Comparison of ENCODE assay signal across 2 worm cellular contexts in the genomic region with DNA sequence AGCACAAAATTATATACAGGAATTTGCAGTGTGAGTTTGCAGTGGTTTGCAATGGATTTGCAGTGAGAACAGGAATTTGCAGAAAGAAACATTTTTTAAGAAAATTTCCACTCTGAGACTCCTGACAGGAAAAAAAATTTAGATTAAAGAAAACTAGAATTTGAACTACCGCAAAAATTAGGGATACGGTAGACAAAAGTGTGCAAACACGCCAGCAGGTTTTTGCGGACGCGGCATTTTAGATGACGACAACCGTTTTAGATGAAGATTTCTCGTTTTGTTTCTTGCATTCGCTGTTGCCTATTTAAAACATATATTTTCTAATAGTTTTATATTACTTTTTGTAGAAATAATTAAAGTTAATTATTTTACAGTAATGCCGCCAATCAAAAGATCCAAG.
TF ChIP-seq lines count a peak whose summit lies in the region.

Gene wdr-46, plus strand, starts transcription at position 375 of the 400 bp plus-strand sequence.

TF ChIP-seq in whole organism, L2 larva, 48 proteins besides CTCF, POLR2A, EP300 and RAD21 (continued from another document):
- TF ChIP-seq Y55F3AM.14 (GFP tag; optimal IDR thresholded peaks at IDR 0.05; lab: Kevin White, UChicago): no peak
- no peak for TF ChIP-seq unc-62 (GFP tag; optimal IDR thresholded peaks at IDR 0.05; lab: Kevin White, UChicago)
- TF ChIP-seq elt-1 (tag; optimal IDR thresholded peaks at IDR 0.05; lab: Kevin White, UChicago): no peak
- TF ChIP-seq aly-2 (tag; optimal IDR thresholded peaks at IDR 0.05; lab: Kevin White, UChicago): no peak
- TF ChIP-seq skn-1 (tag; optimal IDR thresholded peaks at IDR 0.05; lab: Kevin White, UChicago): no peak
- peak; percentile 78 for TF ChIP-seq ZK546.5 (tag; optimal IDR thresholded peaks at IDR 0.05; lab: Kevin White, UChicago)
- TF ChIP-seq C34F6.9 (tag; optimal IDR thresholded peaks at IDR 0.05; lab: Kevin White, UChicago): peak; percentile 87
- TF ChIP-seq nhr-77 (tag; optimal IDR thresholded peaks at IDR 0.05; lab: Kevin White, UChicago): peak; percentile 56
- TF ChIP-seq ceh-82 (tag; optimal IDR thresholded peaks at IDR 0.05; lab: Kevin White, UChicago): peak; percentile 74
- TF ChIP-seq R02D3.7 (tag; optimal IDR thresholded peaks at IDR 0.05; lab: Kevin White, UChicago): peak; percentile 52
- peak; percentile 1 for TF ChIP-seq dmd-4 (tag; optimal IDR thresholded peaks at IDR 0.05; lab: Kevin White, UChicago)
- TF ChIP-seq blmp-1 (tag; optimal IDR thresholded peaks at IDR 0.05; lab: Kevin White, UChicago; ENCODE audit: insufficient read depth): no peak
- TF ChIP-seq ama-1 (optimal IDR thresholded peaks at IDR 0.05; lab: Kevin White, UChicago): no peak
- no peak for TF ChIP-seq nhr-237 (tag; optimal IDR thresholded peaks at IDR 0.05; lab: Kevin White, UChicago)
- peak; percentile 96 for TF ChIP-seq nhr-129 (tag; optimal IDR thresholded peaks at IDR 0.05; lab: Kevin White, UChicago)
- peak; percentile 68 for TF ChIP-seq nhr-6 (tag; optimal IDR thresholded peaks at IDR 0.05; lab: Kevin White, UChicago)
- no peak for TF ChIP-seq nhr-12 (tag; optimal IDR thresholded peaks at IDR 0.05; lab: Kevin White, UChicago)
- TF ChIP-seq ztf-1 (GFP tag; conservative IDR thresholded peaks at IDR 0.05; lab: Robert Waterston, UW): no peak
- TF ChIP-seq unc-55 (GFP tag; optimal IDR thresholded peaks at IDR 0.05; lab: Kevin White, UChicago): peak; percentile 97
- TF ChIP-seq ceh-16 (tag; optimal IDR thresholded peaks at IDR 0.05; lab: Kevin White, UChicago): no peak
- no peak for TF ChIP-seq ztf-11 (tag; optimal IDR thresholded peaks at IDR 0.05; lab: Kevin White, UChicago)
- peak; percentile 89 for TF ChIP-seq crh-2 (tag; optimal IDR thresholded peaks at IDR 0.05; lab: Kevin White, UChicago)
- peak; percentile 70 for TF ChIP-seq snpc-4 (tag; optimal IDR thresholded peaks at IDR 0.05; lab: Kevin White, UChicago)
- TF ChIP-seq gmeb-1 (tag; optimal IDR thresholded peaks at IDR 0.05; lab: Kevin White, UChicago): peak; percentile 99
- TF ChIP-seq nhr-10 (tag; optimal IDR thresholded peaks at IDR 0.05; lab: Kevin White, UChicago): peak; percentile 79
- no peak for TF ChIP-seq elt-3 (tag; optimal IDR thresholded peaks at IDR 0.05; lab: Kevin White, UChicago)
- TF ChIP-seq sma-3 (GFP tag; optimal IDR thresholded peaks at IDR 0.05; lab: Kevin White, UChicago): peak; percentile 83

TF ChIP-seq in whole organism, L4 larva, 104 proteins besides CTCF, POLR2A, EP300 and RAD21 (continued from another document):
- TF ChIP-seq hlh-11 (tag; optimal IDR thresholded peaks at IDR 0.05; lab: Kevin White, UChicago) (peak; percentile 62), skn-1 (tag; optimal IDR thresholded peaks at IDR 0.05; lab: Kevin White, UChicago) (no peak), mdt-29 (GFP tag; IDR thresholded peaks at IDR 0.05; lab: Robert Waterston, UW) (no peak), Y5F2A.4 (GFP tag; optimal IDR thresholded peaks at IDR 0.05; lab: Kevin White, UChicago) (peak; percentile 6), mxl-3 (GFP tag; optimal IDR thresholded peaks at IDR 0.05; lab: Kevin White, UChicago) (no peak), nhr-28 (tag; optimal IDR thresholded peaks at IDR 0.05; lab: Kevin White, UChicago) (peak; percentile 50), nhr-42 (GFP tag; IDR thresholded peaks at IDR 0.05; lab: Robert Waterston, UW) (no peak), lin-39 (tag; optimal IDR thresholded peaks at IDR 0.05; lab: Kevin White, UChicago) (no peak), zag-1 (tag; optimal IDR thresholded peaks at IDR 0.05; lab: Kevin White, UChicago) (no peak), ceh-44 (GFP tag; IDR thresholded peaks at IDR 0.05; lab: Robert Waterston, UW) (no peak), lin-13 (GFP tag; optimal IDR thresholded peaks at IDR 0.05; lab: Kevin White, UChicago) (peak; percentile 67), unc-62 (GFP tag; optimal IDR thresholded peaks at IDR 0.05 in 1 of 2; lab: Kevin White, UChicago) (peak in 1 of 2 experiments; percentile 89), unc-62 (tag; optimal IDR thresholded peaks at IDR 0.05; lab: Kevin White, UChicago) (no peak), ztf-7 (tag; optimal IDR thresholded peaks at IDR 0.05; lab: Kevin White, UChicago) (no peak), egl-27 (tag; optimal IDR thresholded peaks at IDR 0.05; lab: Kevin White, UChicago) (no peak), tag-97 (GFP tag; IDR thresholded peaks at IDR 0.05; lab: Robert Waterston, UW) (no peak), Y48G9A.11 (GFP tag; IDR thresholded peaks at IDR 0.05; lab: Robert Waterston, UW) (0 out of 2 replicates have a peak, but pooled peaks have one; percentile 21), ama-1 (optimal IDR thresholded peaks at IDR 0.05; lab: Kevin White, UChicago) (peak; percentile 39), lsy-2 (tag; optimal IDR thresholded peaks at IDR 0.05; lab: Kevin White, UChicago) (peak; percentile 98 to 100), dmd-9 (GFP tag; IDR thresholded peaks at IDR 0.05; lab: Robert Waterston, UW) (no peak), mdl-1 (tag; optimal IDR thresholded peaks at IDR 0.05; lab: Kevin White, UChicago) (no peak), D1046.2 (GFP tag; IDR thresholded peaks at IDR 0.05; lab: Robert Waterston, UW) (no peak), nhr-111 (GFP tag; optimal IDR thresholded peaks at IDR 0.05; lab: Kevin White, UChicago) (no peak), Y105C5A.15 (GFP tag; IDR thresholded peaks at IDR 0.05; lab: Robert Waterston, UW) (no peak), lir-3 (tag; optimal IDR thresholded peaks at IDR 0.05; lab: Kevin White, UChicago) (no peak), attf-4 (tag; optimal IDR thresholded peaks at IDR 0.05; lab: Kevin White, UChicago) (no peak), zfp-2 (tag; optimal IDR thresholded peaks at IDR 0.05; lab: Kevin White, UChicago) (no peak), pqm-1 (tag; optimal IDR thresholded peaks at IDR 0.05; lab: Kevin White, UChicago) (no peak), F44E2.7 (GFP tag; IDR thresholded peaks at IDR 0.05; lab: Robert Waterston, UW) (no peak), saeg-2 (GFP tag; IDR thresholded peaks at IDR 0.05; lab: Robert Waterston, UW) (no peak), snpc-4 (tag; optimal IDR thresholded peaks at IDR 0.05; lab: Kevin White, UChicago) (no peak), ztf-11 (tag; optimal IDR thresholded peaks at IDR 0.05; lab: Kevin White, UChicago) (no peak), daf-12 (tag; optimal IDR thresholded peaks at IDR 0.05; lab: Kevin White, UChicago) (no peak), F37D6.2 (tag; optimal IDR thresholded peaks at IDR 0.05; lab: Kevin White, UChicago) (peak; percentile 47), R02D3.7 (tag; optimal IDR thresholded peaks at IDR 0.05; lab: Kevin White, UChicago) (no peak), egl-43 (GFP tag; IDR thresholded peaks at IDR 0.05; lab: Robert Waterston, UW) (no peak), ceh-28 (tag; optimal IDR thresholded peaks at IDR 0.05; lab: Kevin White, UChicago) (no peak), arid-1 (GFP tag; conservative IDR thresholded peaks at IDR 0.05; lab: Robert Waterston, UW) (peak; percentile 86), F26F4.8 (GFP tag; conservative IDR thresholded peaks at IDR 0.05; lab: Robert Waterston, UW) (no peak), madf-5 (GFP tag; IDR thresholded peaks at IDR 0.05; lab: Robert Waterston, UW) (no peak), ZK546.5 (tag; optimal IDR thresholded peaks at IDR 0.05; lab: Kevin White, UChicago) (peak in 1 of 2 experiments; percentile 76), ces-1 (GFP tag; optimal IDR thresholded peaks at IDR 0.05; lab: Kevin White, UChicago) (peak; percentile 29), jun-1 (tag; optimal IDR thresholded peaks at IDR 0.05; lab: Kevin White, UChicago) (peak; percentile 20), T20F7.1 (GFP tag; optimal IDR thresholded peaks at IDR 0.05; lab: Kevin White, UChicago) (no peak), zfp-3 (GFP tag; conservative IDR thresholded peaks at IDR 0.05; lab: Robert Waterston, UW) (peak; percentile 63; the same call in 1 of the 2 replicates), cey-2 (tag; optimal IDR thresholded peaks at IDR 0.05; lab: Kevin White, UChicago; ENCODE audit: borderline replicate concordance, insufficient read depth) (peak; percentile 7), duxl-1 (tag; optimal IDR thresholded peaks at IDR 0.05; lab: Kevin White, UChicago; ENCODE audit: poor library complexity) (peak; percentile 75), lin-38 (GFP tag; IDR thresholded peaks at IDR 0.05; lab: Robert Waterston, UW) (no peak; the same call in 1 of the 2 replicates), ceh-82 (tag; optimal IDR thresholded peaks at IDR 0.05; lab: Kevin White, UChicago) (no peak), mxl-2 (GFP tag; conservative IDR thresholded peaks at IDR 0.05; lab: Robert Waterston, UW) (no peak), nhr-77 (tag; optimal IDR thresholded peaks at IDR 0.05; lab: Kevin White, UChicago) (peak; percentile 73), ctbp-1 (GFP tag; IDR thresholded peaks at IDR 0.05; lab: Robert Waterston, UW) (0 out of 2 replicates have a peak, but pooled peaks have one; percentile 7), nhr-11 (tag; optimal IDR thresholded peaks at IDR 0.05; lab: Kevin White, UChicago) (peak; percentile 16), dpl-1 (GFP tag; optimal IDR thresholded peaks at IDR 0.05; lab: Kevin White, UChicago) (peak; percentile 99), fos-1 (tag; optimal IDR thresholded peaks at IDR 0.05; lab: Kevin White, UChicago) (no peak), ZK337.2 (GFP tag; IDR thresholded peaks at IDR 0.05; lab: Robert Waterston, UW) (no peak), nhr-48 (tag; optimal IDR thresholded peaks at IDR 0.05; lab: Kevin White, UChicago) (no peak), zip-2 (tag; optimal IDR thresholded peaks at IDR 0.05; lab: Kevin White, UChicago) (peak; percentile 30), daf-19 (GFP tag; conservative IDR thresholded peaks at IDR 0.05; lab: Robert Waterston, UW) (no peak), F49E8.2 (tag; optimal IDR thresholded peaks at IDR 0.05; lab: Kevin White, UChicago; ENCODE audit: borderline replicate concordance) (peak; percentile 2), set-16 (GFP tag; IDR thresholded peaks at IDR 0.05; lab: Robert Waterston, UW) (no peak), pha-4 (GFP tag; IDR thresholded peaks at IDR 0.05; lab: Robert Waterston, UW) (no peak; the same call in 1 of the 2 replicates), pha-4 (tag; optimal IDR thresholded peaks at IDR 0.05; lab: Kevin White, UChicago) (peak; percentile 63), dmd-8 (GFP tag; IDR thresholded peaks at IDR 0.05; lab: Robert Waterston, UW) (no peak), lin-1 (GFP tag; IDR thresholded peaks at IDR 0.05; lab: Robert Waterston, UW) (no peak), snpc-1.2 (GFP tag; IDR thresholded peaks at IDR 0.05; lab: Robert Waterston, UW) (peak; percentile 65; the same call in 1 of the 2 replicates), tra-1 (GFP tag; IDR thresholded peaks at IDR 0.05; lab: Robert Waterston, UW) (0 out of 2 replicates have a peak, but pooled peaks have one; percentile 9), daf-16 (GFP tag; optimal IDR thresholded peaks at IDR 0.05; lab: Kevin White, UChicago) (no peak), daf-16 (tag; optimal IDR thresholded peaks at IDR 0.05; lab: Kevin White, UChicago) (peak; percentile 27), aha-1 (tag; lab: Kevin White, UChicago) (peak; percentile 93), mep-1 (tag; optimal IDR thresholded peaks at IDR 0.05; lab: Kevin White, UChicago) (peak; percentile 88), F10B5.3 (tag; optimal IDR thresholded peaks at IDR 0.05; lab: Kevin White, UChicago) (no peak), gei-8 (GFP tag; optimal IDR thresholded peaks at IDR 0.05; lab: Kevin White, UChicago) (no peak), nhr-6 (tag; optimal IDR thresholded peaks at IDR 0.05; lab: Kevin White, UChicago) (peak; percentile 47), nhr-41 (GFP tag; IDR thresholded peaks at IDR 0.05; lab: Robert Waterston, UW) (no peak), vab-7 (GFP tag; IDR thresholded peaks at IDR 0.05; lab: Robert Waterston, UW) (no peak), lin-15B (tag; optimal IDR thresholded peaks at IDR 0.05; lab: Kevin White, UChicago) (no peak), nhr-10 (tag; optimal IDR thresholded peaks at IDR 0.05; lab: Kevin White, UChicago) (no peak), madf-9 (GFP tag; conservative IDR thresholded peaks at IDR 0.05; lab: Robert Waterston, UW) (no peak), nhr-102 (tag; optimal IDR thresholded peaks at IDR 0.05; lab: Kevin White, UChicago) (peak; percentile 78), unc-130 (GFP tag; optimal IDR thresholded peaks at IDR 0.05; lab: Kevin White, UChicago) (no peak), ceh-20 (GFP tag; IDR thresholded peaks at IDR 0.05; lab: Robert Waterston, UW) (peak; percentile 30; the same call in 1 of the 2 replicates), nhr-25 (tag; optimal IDR thresholded peaks at IDR 0.05; lab: Kevin White, UChicago; ENCODE audit: borderline replicate concordance, insufficient read depth) (peak; percentile 15), lin-29 (GFP tag; IDR thresholded peaks at IDR 0.05; lab: Robert Waterston, UW) (peak; percentile 43; the same call in 1 of the 2 replicates)
